Comparison of ENCODE assay signal across 1 fruit fly cellular context in the genomic region with DNA sequence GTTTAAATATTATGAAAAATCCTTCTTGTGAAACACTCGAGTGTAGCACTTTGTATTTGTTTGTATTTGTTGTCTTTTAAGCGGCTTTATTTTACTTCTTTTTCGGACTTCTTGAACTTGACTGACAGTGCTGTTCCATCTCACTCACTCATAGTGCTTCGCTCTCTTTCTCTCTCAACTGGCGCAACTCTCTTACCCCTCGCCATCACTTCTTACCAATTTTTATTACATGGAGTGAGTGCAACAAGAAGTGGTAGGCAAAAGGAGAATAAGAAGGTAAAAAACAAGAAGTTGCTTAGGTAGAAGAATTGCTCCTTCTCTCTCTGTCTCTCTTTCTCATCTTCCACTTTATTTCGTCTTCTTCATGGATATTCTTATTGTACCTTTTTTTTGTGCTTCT.
TF ChIP-seq lines count a peak whose summit lies in the region.

No protein-coding gene starts in this region.

TF ChIP-seq in whole organism, embryonic, 481 proteins besides CTCF, POLR2A, EP300 and RAD21 (continued from another document):
- TF ChIP-seq CG4404 (GFP tag; IDR thresholded peaks at IDR 0.05; lab: Robert Waterston, UW): no peak
TF ChIP-seq in whole organism, embryonic: peak in this region for 13.
